Worm (Caenorhabditis elegans): ENCODE data around the gene adt-1.

DNA sequence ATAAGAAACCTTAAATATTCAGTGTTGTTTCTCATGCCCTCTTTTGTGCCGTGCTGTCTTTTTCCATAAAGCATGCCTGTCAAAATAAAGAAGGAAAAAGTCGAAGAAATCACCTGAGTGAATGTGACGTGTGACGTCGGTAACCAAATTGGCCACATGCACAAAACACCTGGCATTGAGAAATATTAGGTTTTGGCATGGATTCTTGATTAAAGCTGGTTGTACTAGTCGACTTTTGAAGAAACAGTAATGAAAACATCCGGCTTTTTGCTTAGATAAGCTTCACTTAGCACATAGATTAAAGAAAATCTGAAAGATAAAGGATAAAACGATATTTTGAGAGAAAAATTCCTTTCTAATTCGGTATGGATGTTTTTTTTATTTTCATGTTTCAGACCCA, 47.5 kb downstream of the adt-1 start:
- TF ChIP-seq W03F9.2 (tag; optimal IDR thresholded peaks at IDR 0.05) (no peak), him-1 (tag; optimal IDR thresholded peaks at IDR 0.05) (no peak), dao-5 (tag; optimal IDR thresholded peaks at IDR 0.05) (no peak)
